Worm (Caenorhabditis elegans) whole organism, L2 larva: Measurements from ENCODE around the gene Y44A6D.3.

Source experiments
- fos-1 ChIP-seq: fragments of 150-350 bp; optimal IDR thresholded peaks from 2 replicates; lab custom pipeline; 2014; ENCODE audit warnings: missing biosample characterization, missing genetic modification characterization
- mab-5 ChIP-seq: fragments of 150-350 bp; optimal IDR thresholded peaks from 2 replicates; lab custom pipeline; 2014; ENCODE audit warnings: missing biosample characterization, missing genetic modification characterization
- nhr-11 ChIP-seq: fragments of 150-350 bp; optimal IDR thresholded peaks from 2 replicates; lab custom pipeline; 2014; ENCODE audit warnings: missing biosample characterization, missing genetic modification characterization
- nhr-21 ChIP-seq: fragments of 150-350 bp; optimal IDR thresholded peaks from 2 replicates; lab custom pipeline; 2014; ENCODE audit warnings: missing biosample characterization, missing genetic modification characterization
- nhr-6 ChIP-seq: fragments of 150-350 bp; optimal IDR thresholded peaks from 2 replicates; lab custom pipeline; 2014; ENCODE audit warnings: missing biosample characterization, missing genetic modification characterization
- sma-9 ChIP-seq, 2 experiments: fragments of 150-350 bp in 1 of 2; sonication (generic microtip) in 1 of 2; optimal IDR thresholded peaks; 2 replicates each; lab custom pipeline; 2014 to 2016; ENCODE audit warnings: missing genetic modification characterization in 2 of 2, mild to moderate bottlenecking in 1 of 2, missing biosample characterization in 1 of 2, missing compliant biosample characterization in 1 of 2, missing genetic modification reagents in 1 of 2, moderate library complexity in 1 of 2
- snpc-4 ChIP-seq: fragments of 150-350 bp; optimal IDR thresholded peaks from 2 replicates; lab custom pipeline; 2014; ENCODE audit warnings: missing biosample characterization, missing genetic modification characterization
- unc-62 ChIP-seq: fragments of 150-350 bp; optimal IDR thresholded peaks from 2 replicates; lab custom pipeline; 2014; ENCODE audit warnings: missing biosample characterization, missing genetic modification reagents, missing genetic modification characterization

- TF ChIP-seq nhr-11: no peak
- peak; percentile 35 for TF ChIP-seq fos-1 (tag; lab: Kevin White, UChicago)
- peak; percentile 47 for TF ChIP-seq sma-9 (GFP tag; optimal IDR thresholded peaks at IDR 0.05; lab: Kevin White, UChicago)
- no peak for TF ChIP-seq sma-9 (tag; optimal IDR thresholded peaks at IDR 0.05; lab: Kevin White, UChicago)
- TF ChIP-seq nhr-21: no peak
- TF ChIP-seq snpc-4: no peak
- no peak for TF ChIP-seq nhr-6 (tag; lab: Kevin White, UChicago)
- no peak for TF ChIP-seq unc-62 (GFP tag; lab: Kevin White, UChicago)
- no peak for TF ChIP-seq mab-5 (tag; lab: Kevin White, UChicago)
Observed at ce11 chrV:20778886-20779285, 13.3 kb downstream of the Y44A6D.3 start.
